Fruit fly (Drosophila melanogaster) whole organism, wandering third instar larva: ENCODE results near the gene Blm.

Experiments used
- Abd-B ChIP-seq: fragments of >200 bp; optimal IDR thresholded peaks from 2 replicates; lab custom pipeline; 2017; ENCODE audit warnings: missing biosample characterization, missing genetic modification characterization
- CG32264 ChIP-seq: fragments of 200-800 bp; sonication (Bioruptor generic); optimal IDR thresholded peaks from 2 replicates; lab custom pipeline; 2016; ENCODE audit warnings: missing biosample characterization, missing genetic modification characterization
- CG9705 ChIP-seq: fragments of 200-800 bp; sonication (Bioruptor generic); optimal IDR thresholded peaks from 2 replicates; lab custom pipeline; 2018; ENCODE audit warnings: missing biosample characterization, mild to moderate bottlenecking, missing genetic modification characterization
- CrebA ChIP-seq: fragments of 200-800 bp; sonication (Bioruptor generic); optimal IDR thresholded peaks from 2 replicates; lab custom pipeline; 2016; ENCODE audit warnings: missing biosample characterization, mild to moderate bottlenecking, missing genetic modification characterization, borderline replicate concordance
- Dfd ChIP-seq: fragments of >200 bp; optimal IDR thresholded peaks from 2 replicates; lab custom pipeline; 2017; ENCODE audit warnings: missing biosample characterization, missing genetic modification characterization
- Dif ChIP-seq: fragments of 200-275, 200-300 bp; sonication (Bioruptor generic); optimal IDR thresholded peaks from 2 replicates; lab custom pipeline; 2018; ENCODE audit warnings: missing biosample characterization, missing genetic modification characterization; ENCODE audit not compliant: partially characterized antibody
- GATAd ChIP-seq: sonication (Bioruptor generic); optimal IDR thresholded peaks from 2 replicates; lab custom pipeline; 2016; ENCODE audit warnings: missing biosample characterization, missing genetic modification characterization
- HLH106 ChIP-seq: fragments of 200-800 bp; optimal IDR thresholded peaks from 3 replicates; lab custom pipeline; 2019; ENCODE audit warnings: missing biosample characterization, mild to moderate bottlenecking, missing genetic modification characterization, moderate library complexity
- Hnf4 ChIP-seq: fragments of 200-800 bp; sonication (Bioruptor generic); optimal IDR thresholded peaks from 2 replicates; lab custom pipeline; 2016; ENCODE audit warnings: missing biosample characterization, mild to moderate bottlenecking, missing genetic modification characterization
- Hr78 ChIP-seq: fragments of >200 bp; optimal IDR thresholded peaks from 2 replicates; lab custom pipeline; 2017; ENCODE audit warnings: missing biosample characterization, missing genetic modification characterization
- Hr83 ChIP-seq: fragments of 200-300 bp; sonication (Bioruptor generic); optimal IDR thresholded peaks from 2 replicates; lab custom pipeline; 2016; ENCODE audit warnings: missing biosample characterization, mild to moderate bottlenecking, missing genetic modification characterization, moderate library complexity; ENCODE audit not compliant: poor library complexity, severe bottlenecking
- Jra ChIP-seq: sonication (Bioruptor generic); optimal IDR thresholded peaks from 2 replicates; lab custom pipeline; 2016; ENCODE audit warnings: missing biosample characterization, missing genetic modification characterization
- Mio ChIP-seq: sonication (Bioruptor generic); optimal IDR thresholded peaks from 2 replicates; lab custom pipeline; 2016; ENCODE audit warnings: missing biosample characterization, missing genetic modification characterization
- Myc ChIP-seq: fragments of >200 bp; optimal IDR thresholded peaks from 2 replicates; lab custom pipeline; 2017
- Sp1 ChIP-seq: fragments of 200-800 bp; sonication (Bioruptor generic); optimal IDR thresholded peaks from 3 replicates; lab custom pipeline; 2019; ENCODE audit warnings: missing biosample characterization, mild to moderate bottlenecking, missing genetic modification characterization, moderate library complexity
- Vsx2 ChIP-seq: fragments of 200-300, 225-300 bp; sonication (Bioruptor generic); optimal IDR thresholded peaks from 2 replicates; lab custom pipeline; 2018; ENCODE audit warnings: missing biosample characterization, missing genetic modification characterization; ENCODE audit not compliant: partially characterized antibody
- br ChIP-seq: fragments of 200-800 bp; sonication (Bioruptor generic); optimal IDR thresholded peaks from 2 replicates; lab custom pipeline; 2016; ENCODE audit warnings: missing biosample characterization, missing genetic modification characterization
- brk ChIP-seq: fragments of 200-800 bp; sonication (Bioruptor generic); optimal IDR thresholded peaks from 2 replicates; lab custom pipeline; 2016; ENCODE audit warnings: missing biosample characterization, mild to moderate bottlenecking, missing genetic modification characterization
- dl ChIP-seq, 2 experiments: fragments of 175-275, 200-275 bp in 1 of 2; fragments of 200-275 bp in 1 of 2; sonication (Bioruptor generic); optimal IDR thresholded peaks; lab custom pipeline; 2018; ENCODE audit warnings: mild to moderate bottlenecking in 2 of 2, missing biosample characterization in 2 of 2, missing genetic modification characterization in 2 of 2, moderate library complexity in 2 of 2; ENCODE audit not compliant: partially characterized antibody in 2 of 2, insufficient read depth in 1 of 2
- dmrt93B ChIP-seq: fragments of 200-800 bp; sonication (Bioruptor generic); optimal IDR thresholded peaks from 2 replicates; lab custom pipeline; 2018; ENCODE audit warnings: missing biosample characterization, mild to moderate bottlenecking, missing genetic modification characterization
- dsf ChIP-seq: sonication (Bioruptor generic); optimal IDR thresholded peaks from 2 replicates; lab custom pipeline; 2016; ENCODE audit warnings: missing biosample characterization, missing genetic modification characterization, borderline replicate concordance
- ey ChIP-seq: fragments of 200-800 bp; sonication (Bioruptor generic); optimal IDR thresholded peaks from 2 replicates; lab custom pipeline; 2016; ENCODE audit warnings: missing biosample characterization, missing genetic modification characterization
- foxo ChIP-seq, 2 experiments: fragments of 200-800 bp; sonication (Bioruptor generic); optimal IDR thresholded peaks; 2 replicates in 1 of 2; 3 replicates in 1 of 2; lab custom pipeline; 2016 to 2017; ENCODE audit warnings: missing biosample characterization in 2 of 2, missing genetic modification characterization in 2 of 2
- fru ChIP-seq: fragments of 200-800 bp; sonication (Bioruptor generic); optimal IDR thresholded peaks from 3 replicates; lab custom pipeline; 2016; ENCODE audit warnings: missing biosample characterization, mild to moderate bottlenecking, missing genetic modification characterization
- jim ChIP-seq: fragments of 175-275, 200-325 bp; sonication (Bioruptor generic); optimal IDR thresholded peaks from 2 replicates; lab custom pipeline; 2016; ENCODE audit warnings: missing biosample characterization, mild to moderate bottlenecking, missing genetic modification characterization
- lola ChIP-seq: fragments of >200 bp; optimal IDR thresholded peaks from 2 replicates; lab custom pipeline; 2017; ENCODE audit warnings: missing biosample characterization, missing genetic modification characterization
- pan ChIP-seq: fragments of >200 bp; optimal IDR thresholded peaks from 2 replicates; lab custom pipeline; 2017
- psq ChIP-seq: fragments of 200-800 bp; sonication (Bioruptor generic); optimal IDR thresholded peaks from 3 replicates; lab custom pipeline; 2017; ENCODE audit warnings: missing biosample characterization, mild to moderate bottlenecking, missing genetic modification characterization, moderate library complexity
- sage ChIP-seq: fragments of 200-800 bp; sonication (Bioruptor generic); optimal IDR thresholded peaks from 2 replicates; lab custom pipeline; 2016; ENCODE audit warnings: missing biosample characterization, mild to moderate bottlenecking, missing genetic modification characterization
- tai ChIP-seq: sonication (Bioruptor generic); optimal IDR thresholded peaks from 2 replicates; lab custom pipeline; 2016; ENCODE audit warnings: missing biosample characterization, missing genetic modification characterization
- usp ChIP-seq: fragments of >200 bp; optimal IDR thresholded peaks from 2 replicates; lab custom pipeline; 2017; ENCODE audit warnings: missing biosample characterization, missing genetic modification characterization

Blm gene

dm6 chr3R:11700314-11700713, 41.3 kb downstream of the Blm start, which contains the start of gene CG14718:
CG14718 (plus strand) TSS chr3R:11700614.
- TF ChIP-seq jim (no peak), dmrt93B (GFP tag; lab: Kevin White, UChicago) (no peak), Sp1 (GFP tag; lab: Kevin White, UChicago) (no peak), tai (GFP tag; lab: Kevin White, UChicago) (no peak), CG9705 (GFP tag; lab: Kevin White, UChicago) (no peak), Myc (lab: Kevin White, UChicago) (no peak), HLH106 (tag; lab: Kevin White, UChicago) (no peak), Mio (GFP tag; lab: Kevin White, UChicago) (no peak), Jra (GFP tag; lab: Kevin White, UChicago) (no peak), usp (GFP tag; lab: Kevin White, UChicago) (no peak), Abd-B (GFP tag; lab: Kevin White, UChicago) (no peak), pan (no peak), lola (GFP tag; lab: Kevin White, UChicago) (no peak), fru (GFP tag; lab: Kevin White, UChicago) (no peak), CrebA (GFP tag; lab: Kevin White, UChicago) (no peak), CG32264 (GFP tag; lab: Kevin White, UChicago) (no peak), Hnf4 (GFP tag; lab: Kevin White, UChicago) (no peak), Hr78 (GFP tag; lab: Kevin White, UChicago) (no peak), Vsx2 (GFP tag; lab: Kevin White, UChicago) (no peak), brk (GFP tag; lab: Kevin White, UChicago) (no peak)
- TF ChIP-seq, all 38 proteins: peak for 0

DNA sequence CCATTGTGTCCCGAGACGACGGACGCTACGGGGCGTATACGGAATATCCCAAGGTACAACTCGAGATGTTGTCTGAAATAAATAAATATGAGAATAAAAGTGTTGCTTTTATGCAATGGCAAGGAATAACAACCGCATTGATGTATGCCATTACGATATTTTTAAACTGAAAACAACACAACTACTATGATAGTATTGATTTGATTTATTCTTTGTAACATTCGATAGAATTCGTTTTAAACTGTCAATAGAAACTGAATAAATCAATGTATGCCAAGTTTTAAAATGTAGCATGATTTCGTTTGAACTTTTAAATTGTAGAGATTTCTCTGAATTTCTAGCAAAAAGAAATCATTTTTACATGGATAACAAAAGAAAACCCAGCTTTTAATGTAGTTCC, 45.4 kb downstream of the Blm start, which contains the start of gene CG14717:
CG14717 (plus strand) TSS at position 301 of the 400 bp plus-strand sequence.
- TF ChIP-seq GATAd (no peak), Hnf4 (GFP tag; lab: Kevin White, UChicago) (no peak), fru (GFP tag; lab: Kevin White, UChicago) (no peak), psq (no peak), foxo (GFP tag; optimal IDR thresholded peaks at IDR 0.05; lab: Kevin White, UChicago) (no peak)

DNA sequence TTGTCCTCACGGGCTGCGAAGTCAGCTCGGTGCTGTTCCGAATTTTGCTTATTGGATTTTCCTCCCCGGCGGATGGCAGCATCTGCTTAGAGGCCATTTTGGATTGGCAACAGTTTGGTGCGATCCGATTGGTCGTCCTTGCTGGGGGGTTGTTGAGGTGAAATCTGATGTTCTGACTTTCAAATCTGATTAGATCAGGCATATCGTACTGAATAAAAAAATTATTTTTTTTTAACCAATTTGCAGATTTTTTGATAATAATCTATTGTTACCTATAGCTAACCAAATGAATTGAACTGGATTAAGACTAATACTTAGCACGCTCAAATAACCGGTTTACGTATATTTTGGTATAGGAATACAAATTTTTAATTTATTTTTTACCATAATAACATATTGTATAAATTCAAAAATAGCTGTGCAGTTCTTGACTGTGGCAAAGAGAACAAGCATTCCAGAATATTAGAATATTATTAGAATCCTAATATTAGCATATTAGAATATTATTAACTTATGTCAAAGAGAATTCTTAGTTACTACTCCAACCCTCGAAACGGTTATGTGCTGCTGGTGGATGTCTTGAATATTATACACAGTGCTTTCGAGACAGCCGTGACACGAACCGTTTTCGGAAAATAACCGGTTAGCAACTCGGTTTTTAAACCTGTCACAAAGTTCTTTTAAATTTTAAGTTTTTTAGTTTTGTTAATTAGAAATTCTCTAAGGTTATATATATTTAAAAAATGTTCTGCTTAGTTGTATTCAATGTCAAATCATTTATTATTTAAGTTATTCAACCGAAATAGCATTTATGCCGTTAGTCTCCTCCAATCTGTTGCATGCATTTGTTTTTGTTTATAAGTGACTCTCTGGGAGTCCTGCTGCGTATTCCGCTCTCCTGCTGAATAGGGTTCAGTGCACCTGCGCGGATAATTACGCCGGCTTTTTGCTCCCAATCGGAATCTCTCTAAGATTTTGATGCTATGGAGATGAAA, 47.0 kb downstream of the Blm start, which contains the start of gene Fer3:
Fer3 (minus strand) TSS at position 1 of the 995 bp plus-strand sequence.
- TF ChIP-seq Myc (lab: Kevin White, UChicago) (peak; percentile 44), Hr83 (no peak)

- TF ChIP-seq CrebA (GFP tag; lab: Kevin White, UChicago) (no peak), GATAd (no peak), br (no peak), Hr78 (GFP tag; lab: Kevin White, UChicago) (no peak), foxo (GFP tag; optimal IDR thresholded peaks at IDR 0.05; lab: Kevin White, UChicago) (no peak), dl (GFP tag; optimal IDR thresholded peaks at IDR 0.05; lab: Kevin White, UChicago; ENCODE audit: insufficient read depth in 1 of 2, partially characterized antibody in 2 of 2) (no peak), Vsx2 (GFP tag; lab: Kevin White, UChicago) (no peak), fru (GFP tag; lab: Kevin White, UChicago) (no peak)
These were observed 49.1 kb downstream of the Blm start for dm6 chr3R:11692504-11692903.

dm6 chr3R:11691747-11692146, 49.8 kb downstream of the Blm start, which contains the start of gene CG18765:
CG18765 (minus strand) TSS chr3R:11691799.
- no peak for TF ChIP-seq usp (GFP tag; lab: Kevin White, UChicago)
- TF ChIP-seq fru (GFP tag; lab: Kevin White, UChicago), result no peak
- no peak for TF ChIP-seq Dfd
- TF ChIP-seq Abd-B (GFP tag; lab: Kevin White, UChicago), result no peak
- TF ChIP-seq Dif (GFP tag; lab: Kevin White, UChicago), result no peak
- no peak for TF ChIP-seq CG32264 (GFP tag; lab: Kevin White, UChicago)
- no peak for TF ChIP-seq sage (GFP tag; lab: Kevin White, UChicago)
- TF ChIP-seq foxo (GFP tag; optimal IDR thresholded peaks at IDR 0.05; lab: Kevin White, UChicago), result no peak
- TF ChIP-seq Hnf4 (GFP tag; lab: Kevin White, UChicago), result no peak
- no peak for TF ChIP-seq Sp1 (GFP tag; lab: Kevin White, UChicago)
- TF ChIP-seq jim, result no peak
- TF ChIP-seq ey (GFP tag; lab: Kevin White, UChicago), result no peak
- TF ChIP-seq Myc (lab: Kevin White, UChicago), result no peak
- TF ChIP-seq Mio (GFP tag; lab: Kevin White, UChicago), result no peak
- TF ChIP-seq Hr78 (GFP tag; lab: Kevin White, UChicago), result no peak
- TF ChIP-seq GATAd, result no peak
- no peak for TF ChIP-seq dsf (GFP tag; lab: Kevin White, UChicago)
